Fruit fly (Drosophila melanogaster): ENCODE measurements around the gene loaf.

dm6 chr3L:11795440-11795983, 29.5 kb upstream of the loaf start, which contains the start of gene Klp68D:
- TF ChIP-seq Blimp-1 (GFP tag; optimal IDR thresholded peaks at IDR 0.05) (no peak), Sox102F (GFP tag; optimal IDR thresholded peaks at IDR 0.05) (no peak), Hr39 (GFP tag; optimal IDR thresholded peaks at IDR 0.05) (no peak), CG6808 (GFP tag; optimal IDR thresholded peaks at IDR 0.05) (no peak), achi (GFP tag; optimal IDR thresholded peaks at IDR 0.05) (no peak), cyc (GFP tag; optimal IDR thresholded peaks at IDR 0.05) (no peak), CG3032 (tag; optimal IDR thresholded peaks at IDR 0.05) (no peak), ss (GFP tag; optimal IDR thresholded peaks at IDR 0.05) (no peak), OdsH (GFP tag; optimal IDR thresholded peaks at IDR 0.05) (no peak), dac (GFP tag; optimal IDR thresholded peaks at IDR 0.05) (no peak), Eip93F (GFP tag; optimal IDR thresholded peaks at IDR 0.05) (no peak), CG8632 (GFP tag; optimal IDR thresholded peaks at IDR 0.05) (no peak)
